Worm (Caenorhabditis elegans): ENCODE data around the gene kcc-3.

The kcc-3 gene

ce11 chrII:7434182-7434581, at the start of gene kcc-3:
kcc-3 (minus strand) TSS chrII:7434282.
- no peak for TF ChIP-seq skn-1 (tag; optimal IDR thresholded peaks at IDR 0.05)

- TF ChIP-seq isw-1 (GFP tag; IDR thresholded peaks at IDR 0.05) (no peak), sup-37 (GFP tag; optimal IDR thresholded peaks at IDR 0.05) (no peak), tlp-1 (tag; optimal IDR thresholded peaks at IDR 0.05) (no peak)
These were observed 48.9 kb upstream of the kcc-3 start, which contains the start of gene cah-2 for ce11 chrII:7483009-7483408. cah-2 (minus strand) TSS chrII:7483109.

- TF ChIP-seq lsy-2 (tag; optimal IDR thresholded peaks at IDR 0.05): peak; percentile 80 to 84
- TF ChIP-seq swsn-7 (tag; optimal IDR thresholded peaks at IDR 0.05): peak; percentile 79
- TF ChIP-seq isw-1 (GFP tag; IDR thresholded peaks at IDR 0.05): peak; percentile 84
- TF ChIP-seq alr-1 (tag; optimal IDR thresholded peaks at IDR 0.05; ENCODE audit: borderline replicate concordance): no peak
- TF ChIP-seq fkh-4 (tag; optimal IDR thresholded peaks at IDR 0.05; ENCODE audit: borderline replicate concordance): no peak
- peak; percentile 35 for TF ChIP-seq C04F5.9 (tag; optimal IDR thresholded peaks at IDR 0.05)
- peak in 1 of 6 experiments; percentile 45 for TF ChIP-seq elt-3 (tag; optimal IDR thresholded peaks at IDR 0.05)
- TF ChIP-seq mef-2 (tag; optimal IDR thresholded peaks at IDR 0.05): no peak
- TF ChIP-seq zag-1 (tag; optimal IDR thresholded peaks at IDR 0.05): no peak
- TF ChIP-seq hlh-17 (GFP tag; optimal IDR thresholded peaks at IDR 0.05; ENCODE audit: borderline replicate concordance): no peak
- TF ChIP-seq sox-4 (tag; optimal IDR thresholded peaks at IDR 0.05): peak; percentile 57
- TF ChIP-seq jun-1 (tag; optimal IDR thresholded peaks at IDR 0.05): peak; percentile 78
- TF ChIP-seq Y116A8C.19 (tag; optimal IDR thresholded peaks at IDR 0.05; ENCODE audit: borderline replicate concordance): no peak
- no peak for TF ChIP-seq aly-2 (tag; optimal IDR thresholded peaks at IDR 0.05)
- peak; percentile 49 for TF ChIP-seq blmp-1 (tag; optimal IDR thresholded peaks at IDR 0.05)
- peak; percentile 30 for TF ChIP-seq nhr-76 (tag; optimal IDR thresholded peaks at IDR 0.05)
- peak; percentile 70 to 84 for TF ChIP-seq lin-35 (GFP tag; optimal IDR thresholded peaks at IDR 0.05)
- TF ChIP-seq F16B12.6 (tag; optimal IDR thresholded peaks at IDR 0.05): peak; percentile 93
- peak; percentile 84 for TF ChIP-seq mab-9 (GFP tag; IDR thresholded peaks at IDR 0.05)
- peak; percentile 92 for TF ChIP-seq nhr-19 (GFP tag; conservative IDR thresholded peaks at IDR 0.05)
- peak; percentile 92 for TF ChIP-seq nhr-47 (tag; optimal IDR thresholded peaks at IDR 0.05)
- no peak for TF ChIP-seq hlh-4 (tag; optimal IDR thresholded peaks at IDR 0.05)
- TF ChIP-seq tlp-1 (tag; optimal IDR thresholded peaks at IDR 0.05): no peak
- TF ChIP-seq vab-15 (tag; optimal IDR thresholded peaks at IDR 0.05): no peak
- peak; percentile 56 to 71 (median 67) for TF ChIP-seq dpl-1 (GFP tag; optimal IDR thresholded peaks at IDR 0.05)
- TF ChIP-seq lin-15B (tag; optimal IDR thresholded peaks at IDR 0.05): peak; percentile 61
- TF ChIP-seq nhr-12 (tag; optimal IDR thresholded peaks at IDR 0.05): no peak
- peak; percentile 57 for TF ChIP-seq elt-2 (tag; optimal IDR thresholded peaks at IDR 0.05)
- TF ChIP-seq ceh-63 (GFP tag; optimal IDR thresholded peaks at IDR 0.05): no peak
- peak; percentile 50 for TF ChIP-seq zip-4 (GFP tag; optimal IDR thresholded peaks at IDR 0.05)
- peak; percentile 48 for TF ChIP-seq skn-1 (tag; optimal IDR thresholded peaks at IDR 0.05)
- TF ChIP-seq irx-1 (tag; optimal IDR thresholded peaks at IDR 0.05): peak; percentile 31
- no peak for TF ChIP-seq hpl-2 (GFP tag; optimal IDR thresholded peaks at IDR 0.05)
- TF ChIP-seq pax-3 (tag; optimal IDR thresholded peaks at IDR 0.05): peak; percentile 79
- TF ChIP-seq mep-1 (tag; optimal IDR thresholded peaks at IDR 0.05): peak; percentile 80
- TF ChIP-seq nhr-77 (tag; optimal IDR thresholded peaks at IDR 0.05): peak; percentile 82
- TF ChIP-seq unc-98 (GFP tag; IDR thresholded peaks at IDR 0.05): no peak
- peak; percentile 89 for TF ChIP-seq snu-23 (GFP tag; optimal IDR thresholded peaks at IDR 0.05)
- peak; percentile 42 for TF ChIP-seq snpc-4 (tag; optimal IDR thresholded peaks at IDR 0.05)
- TF ChIP-seq fos-1 (tag; optimal IDR thresholded peaks at IDR 0.05): peak; percentile 42
- TF ChIP-seq lin-14 (GFP tag; optimal IDR thresholded peaks at IDR 0.05): peak; percentile 87
- TF ChIP-seq nhr-90 (tag; optimal IDR thresholded peaks at IDR 0.05; ENCODE audit: poor library complexity): peak; percentile 91
- peak; percentile 33 for TF ChIP-seq unc-130 (tag; optimal IDR thresholded peaks at IDR 0.05)
- peak; percentile 59 for TF ChIP-seq ceh-8 (GFP tag; optimal IDR thresholded peaks at IDR 0.05)
- TF ChIP-seq unc-86 (tag; optimal IDR thresholded peaks at IDR 0.05): peak; percentile 82
These were observed 44.6 kb upstream of the kcc-3 start, which contains the start of the genes aka-1 and ubc-6 for ce11 chrII:7478487-7479234. aka-1 (minus strand) TSS chrII:7478537. ubc-6 (plus strand) TSS chrII:7479187.

Measured in whole organism, L1 larva.